Worm (Caenorhabditis elegans) whole organism, late embryonic: ENCODE measurements around the gene laf-1.

Experiments used
- ceh-24 ChIP-seq: sonication (generic microtip); optimal IDR thresholded peaks from 2 replicates; lab custom pipeline; 2016; ENCODE audit warnings: mild to moderate bottlenecking, missing genetic modification characterization, missing compliant biosample characterization
- dmd-4 ChIP-seq: sonication (generic microtip); optimal IDR thresholded peaks from 2 replicates; lab custom pipeline; 2016; ENCODE audit warnings: borderline replicate concordance, missing genetic modification characterization, missing compliant biosample characterization
- elt-2 ChIP-seq: sonication (generic microtip); optimal IDR thresholded peaks from 2 replicates; lab custom pipeline; 2016; ENCODE audit warnings: missing genetic modification reagents, missing genetic modification characterization, missing compliant biosample characterization
- hlh-15 ChIP-seq: sonication (generic microtip); optimal IDR thresholded peaks from 2 replicates; lab custom pipeline; 2016; ENCODE audit warnings: missing genetic modification characterization, missing compliant biosample characterization
- rnt-1 ChIP-seq: sonication (generic microtip); optimal IDR thresholded peaks from 2 replicates; lab custom pipeline; 2016; ENCODE audit warnings: missing genetic modification characterization, missing compliant biosample characterization
- syd-9 ChIP-seq: sonication (generic microtip); optimal IDR thresholded peaks from 2 replicates; lab custom pipeline; 2016; ENCODE audit warnings: mild to moderate bottlenecking, missing genetic modification characterization, moderate library complexity, missing compliant biosample characterization
- ttx-3 ChIP-seq: sonication (generic microtip); optimal IDR thresholded peaks from 2 replicates; lab custom pipeline; 2016; ENCODE audit warnings: missing genetic modification reagents, missing genetic modification characterization, missing compliant biosample characterization
- unc-3 ChIP-seq, 2 experiments: fragments of 200-800 bp in 1 of 2; sonication (Bioruptor generic) in 1 of 2; sonication (generic microtip) in 1 of 2; conservative IDR thresholded peaks in 1 of 2; optimal IDR thresholded peaks in 1 of 2; 2 replicates each; pipeline versions ENCODE4 v1.3.6 to Lab custom; 2016 to 2022; ENCODE audit warnings: missing compliant biosample characterization in 2 of 2, missing genetic modification characterization in 2 of 2, missing genetic modification reagents in 1 of 2

ce11 chrIII:2801800-2802515 lies 23.1 kb upstream of the laf-1 start, which contains the start of the genes twk-45 and Y71H2AM.25:
- no peak for TF ChIP-seq syd-9 (tag; lab: Kevin White, UChicago)
- no peak for TF ChIP-seq hlh-15 (tag; lab: Kevin White, UChicago)
- TF ChIP-seq ttx-3 (tag; lab: Kevin White, UChicago), result no peak
- no peak for TF ChIP-seq dmd-4 (tag; lab: Kevin White, UChicago)
- TF ChIP-seq ceh-24 (tag; lab: Kevin White, UChicago), result no peak
- TF ChIP-seq unc-3 (GFP tag; conservative IDR thresholded peaks at IDR 0.05; lab: Robert Waterston, UW), result no peak
- TF ChIP-seq unc-3 (tag; optimal IDR thresholded peaks at IDR 0.05; lab: Kevin White, UChicago), result no peak
- TF ChIP-seq elt-2, result no peak
- no peak for TF ChIP-seq rnt-1 (tag; lab: Kevin White, UChicago)
